Fruit fly (Drosophila melanogaster) whole organism, embryonic: ENCODE measurements around the gene MP1.
A peak's percentile ranks its signal among the peaks of the same experiment; 100 is the strongest.

ENCODE experiments used
- Atf-2 ChIP-seq: fragments of 200-800 bp; sonication (Bioruptor generic); optimal IDR thresholded peaks from 2 replicates; lab custom pipeline; 2016; ENCODE audit warnings: missing biosample characterization, missing genetic modification characterization
- Blimp-1 ChIP-seq: fragments of 200-800 bp; sonication (Bioruptor generic); optimal IDR thresholded peaks from 3 replicates; lab custom pipeline; 2018; ENCODE audit warnings: missing biosample characterization, missing genetic modification characterization, mild to moderate bottlenecking, moderate library complexity, missing genetic modification reagents
- BtbVII ChIP-seq: fragments of 200-800 bp; sonication (Bioruptor generic); optimal IDR thresholded peaks from 3 replicates; lab custom pipeline; 2017; ENCODE audit warnings: missing biosample characterization, mild to moderate bottlenecking, missing genetic modification characterization
- CG1024 ChIP-seq: fragments of 200-800 bp; sonication (Bioruptor generic); IDR thresholded peaks from 2 replicates; pipeline ENCODE4 v1.3.6; 2022; ENCODE audit warnings: missing biosample characterization, missing genetic modification characterization
- CG10543 ChIP-seq: fragments of 200-800 bp; sonication (Bioruptor generic); optimal IDR thresholded peaks from 3 replicates; lab custom pipeline; 2017; ENCODE audit warnings: missing biosample characterization, mild to moderate bottlenecking, missing genetic modification characterization, moderate library complexity
- CG11085 ChIP-seq: fragments of 200-800 bp; sonication (Bioruptor generic); IDR thresholded peaks from 2 replicates; pipeline ENCODE4 v1.3.6; 2022; ENCODE audit warnings: missing biosample characterization, missing genetic modification characterization
- CG11504 ChIP-seq: fragments of 200-800 bp; sonication (Bioruptor generic); optimal IDR thresholded peaks from 3 replicates; lab custom pipeline; 2019; ENCODE audit warnings: missing biosample characterization, mild to moderate bottlenecking, missing genetic modification characterization, moderate library complexity
- CG12236 ChIP-seq: fragments of 200-800 bp; sonication (Bioruptor generic); optimal IDR thresholded peaks from 2 replicates; lab custom pipeline; 2016; ENCODE audit warnings: missing biosample characterization, missing genetic modification characterization
- CG12299 ChIP-seq: fragments of 200-800 bp; sonication (Bioruptor generic); optimal IDR thresholded peaks from 2 replicates; lab custom pipeline; 2018; ENCODE audit warnings: missing biosample characterization, mild to moderate bottlenecking, missing genetic modification characterization
- CG13775 ChIP-seq: fragments of 200-800 bp; sonication (Bioruptor generic); optimal IDR thresholded peaks from 3 replicates; lab custom pipeline; 2017; ENCODE audit warnings: missing biosample characterization, mild to moderate bottlenecking, missing genetic modification characterization
- CG15269 ChIP-seq: fragments of 200-800 bp; sonication (Bioruptor generic); optimal IDR thresholded peaks from 2 replicates; lab custom pipeline; 2018; ENCODE audit warnings: missing biosample characterization, mild to moderate bottlenecking, missing genetic modification characterization, moderate library complexity
- CG17612 ChIP-seq: fragments of 200-800 bp; sonication (Bioruptor generic); IDR thresholded peaks from 2 replicates; pipeline ENCODE4 v1.3.6; 2022; ENCODE audit warnings: missing biosample characterization, missing genetic modification characterization
- CG2129 ChIP-seq: fragments of 200-800 bp; sonication (Bioruptor generic); IDR thresholded peaks from 2 replicates; pipeline ENCODE4 v1.3.6; 2022; ENCODE audit warnings: missing biosample characterization, missing genetic modification characterization; ENCODE audit not compliant: partially characterized antibody
- CG2678 ChIP-seq: fragments of 200-800 bp; sonication (Bioruptor generic); optimal IDR thresholded peaks from 3 replicates; lab custom pipeline; 2019; ENCODE audit warnings: missing biosample characterization, mild to moderate bottlenecking, missing genetic modification characterization, moderate library complexity
- CG30403 ChIP-seq: fragments of 200-800 bp; sonication (Bioruptor generic); optimal IDR thresholded peaks from 3 replicates; lab custom pipeline; 2016; ENCODE audit warnings: missing biosample characterization, missing genetic modification characterization
- CG31441 ChIP-seq: fragments of 200-800 bp; sonication (Bioruptor generic); IDR thresholded peaks from 2 replicates; pipeline ENCODE4 v1.3.6; 2022; ENCODE audit warnings: missing biosample characterization, missing genetic modification characterization
- CG32772 ChIP-seq: fragments of 200-800 bp; sonication (Bioruptor generic); IDR thresholded peaks from 2 replicates; pipeline ENCODE4 v1.3.6; 2022; ENCODE audit warnings: missing biosample characterization, missing genetic modification characterization
- CG3407 ChIP-seq: fragments of 200-800 bp; sonication (Bioruptor generic); optimal IDR thresholded peaks from 2 replicates; lab custom pipeline; 2018; ENCODE audit warnings: missing biosample characterization, mild to moderate bottlenecking, missing genetic modification characterization
- CG3838 ChIP-seq: fragments of 200-800 bp; sonication (Bioruptor generic); optimal IDR thresholded peaks from 3 replicates; lab custom pipeline; 2016; ENCODE audit warnings: missing biosample characterization, missing genetic modification characterization
- CG43689 ChIP-seq: fragments of 200-800 bp; sonication (Bioruptor generic); IDR thresholded peaks from 2 replicates; pipeline ENCODE4 v1.3.6; 2022; ENCODE audit warnings: missing biosample characterization, missing genetic modification characterization
- CG4404 ChIP-seq: fragments of 200-800 bp; sonication (Bioruptor generic); IDR thresholded peaks from 2 replicates; pipeline ENCODE4 v1.3.6; 2022; ENCODE audit warnings: missing biosample characterization, missing genetic modification characterization
- CG8089 ChIP-seq: fragments of 200-800 bp; sonication (Bioruptor generic); optimal IDR thresholded peaks from 3 replicates; lab custom pipeline; 2016; ENCODE audit warnings: missing biosample characterization, missing genetic modification characterization
- CG8388 ChIP-seq: fragments of 200-800 bp; sonication (Bioruptor generic); optimal IDR thresholded peaks from 2 replicates; lab custom pipeline; 2019; ENCODE audit warnings: missing biosample characterization, mild to moderate bottlenecking, missing genetic modification characterization, moderate library complexity
- CoRest ChIP-seq: fragments of 200-800 bp; sonication (Bioruptor generic); optimal IDR thresholded peaks from 3 replicates; lab custom pipeline; 2018; ENCODE audit warnings: missing biosample characterization, mild to moderate bottlenecking, missing genetic modification characterization, moderate library complexity
- Deaf1 ChIP-seq: fragments of 200-800 bp; optimal IDR thresholded peaks from 3 replicates; lab custom pipeline; 2019; ENCODE audit warnings: missing biosample characterization, mild to moderate bottlenecking, missing genetic modification characterization, moderate library complexity
- Dfd ChIP-seq, 2 experiments: fragments of >200 bp; optimal IDR thresholded peaks; 2 replicates each; lab custom pipeline; 2017; ENCODE audit warnings: missing biosample characterization in 2 of 2, missing genetic modification characterization in 2 of 2
- Dip2 ChIP-seq: fragments of 200-800 bp; sonication (Bioruptor generic); IDR thresholded peaks from 2 replicates; pipeline ENCODE4 v1.3.6; 2022; ENCODE audit warnings: missing biosample characterization, missing genetic modification characterization
- Dref ChIP-seq: fragments of 200-800 bp; sonication (Bioruptor generic); IDR thresholded peaks from 2 replicates; pipeline ENCODE4 v1.3.6; 2022; ENCODE audit warnings: missing biosample characterization, missing genetic modification characterization
- Ets65A ChIP-seq: fragments of 200-800 bp; sonication (Bioruptor generic); peaks from one replicate; lab custom pipeline; 2016; ENCODE audit warnings: missing biosample characterization, missing genetic modification characterization
- Mrtf ChIP-seq: fragments of 200-800 bp; sonication (Bioruptor generic); IDR thresholded peaks from 3 replicates; pipeline ENCODE4 v1.3.6; 2022; ENCODE audit warnings: missing biosample characterization, missing genetic modification characterization
- Nf-YC ChIP-seq: fragments of 200-800 bp; optimal IDR thresholded peaks from 3 replicates; lab custom pipeline; 2019; ENCODE audit warnings: missing biosample characterization, mild to moderate bottlenecking, missing genetic modification characterization, moderate library complexity
- Opbp ChIP-seq: fragments of 200-800 bp; sonication (Bioruptor generic); IDR thresholded peaks from 3 replicates; pipeline ENCODE4 v1.3.6; 2022; ENCODE audit warnings: missing biosample characterization, missing genetic modification characterization; ENCODE audit not compliant: partially characterized antibody
- Ravus ChIP-seq: fragments of 200-800 bp; sonication (Bioruptor generic); IDR thresholded peaks from 2 replicates; pipeline ENCODE4 v1.3.6; 2022; ENCODE audit warnings: missing biosample characterization, missing genetic modification characterization
- Rfx ChIP-seq: fragments of 200-800 bp; sonication (Bioruptor generic); IDR thresholded peaks from 2 replicates; pipeline ENCODE4 v1.3.6; 2022; ENCODE audit warnings: missing biosample characterization, missing genetic modification characterization
- Rx ChIP-seq: fragments of 200-800 bp; sonication (Bioruptor generic); IDR thresholded peaks from 2 replicates; pipeline ENCODE4 v1.3.6; 2022; ENCODE audit warnings: missing biosample characterization, missing genetic modification characterization
- Sox100B ChIP-seq: fragments of 200-800 bp; sonication (Bioruptor generic); optimal IDR thresholded peaks from 3 replicates; lab custom pipeline; 2018; ENCODE audit warnings: missing biosample characterization, mild to moderate bottlenecking, missing genetic modification characterization
- Sry-δ ChIP-seq: fragments of 200-800 bp; sonication (Bioruptor generic); optimal IDR thresholded peaks from 2 replicates; lab custom pipeline; 2016; ENCODE audit warnings: missing biosample characterization, missing genetic modification characterization
- Xbp1 ChIP-seq: fragments of 200-800 bp; sonication (Bioruptor generic); optimal IDR thresholded peaks from 3 replicates; lab custom pipeline; 2016; ENCODE audit warnings: missing biosample characterization, mild to moderate bottlenecking, missing genetic modification characterization
- chinmo ChIP-seq: fragments of 200-800 bp; sonication (Bioruptor generic); IDR thresholded peaks from 4 replicates; pipeline ENCODE4 v1.3.6; 2022; ENCODE audit warnings: missing biosample characterization, missing genetic modification characterization; ENCODE audit not compliant: partially characterized antibody
- crc ChIP-seq: fragments of 200-800 bp; sonication (Bioruptor generic); optimal IDR thresholded peaks from 2 replicates; lab custom pipeline; 2016; ENCODE audit warnings: missing biosample characterization, missing genetic modification characterization
- cwo ChIP-seq: fragments of 200-800 bp; sonication (Bioruptor generic); optimal IDR thresholded peaks from 3 replicates; lab custom pipeline; 2017; ENCODE audit warnings: missing biosample characterization, missing genetic modification characterization, mild to moderate bottlenecking, moderate library complexity, missing genetic modification reagents
- dan ChIP-seq: fragments of 200-800 bp; sonication (Bioruptor generic); IDR thresholded peaks from 2 replicates; pipeline ENCODE4 v1.3.6; 2022; ENCODE audit warnings: missing biosample characterization, missing genetic modification characterization
- dati ChIP-seq: fragments of 200-800 bp; sonication (Bioruptor generic); IDR thresholded peaks from 2 replicates; pipeline ENCODE4 v1.3.6; 2022; ENCODE audit warnings: missing biosample characterization, missing genetic modification characterization
- en ChIP-seq: fragments of 200-800 bp; sonication (Bioruptor generic); optimal IDR thresholded peaks from 2 replicates; lab custom pipeline; 2016; ENCODE audit warnings: missing biosample characterization, missing genetic modification characterization
- fd64A ChIP-seq: fragments of 200-800 bp; sonication (Bioruptor generic); optimal IDR thresholded peaks from 3 replicates; lab custom pipeline; 2018; ENCODE audit warnings: missing biosample characterization, mild to moderate bottlenecking, missing genetic modification characterization
- fd96Cb ChIP-seq: fragments of 200-800 bp; sonication (Bioruptor generic); optimal IDR thresholded peaks from 2 replicates; lab custom pipeline; 2018; ENCODE audit warnings: missing biosample characterization, mild to moderate bottlenecking, missing genetic modification characterization, moderate library complexity
- grau ChIP-seq: fragments of 200-800 bp; optimal IDR thresholded peaks from 3 replicates; lab custom pipeline; 2019; ENCODE audit warnings: missing biosample characterization, mild to moderate bottlenecking, missing genetic modification characterization, moderate library complexity
- gt ChIP-seq: fragments of 200-800 bp; sonication (Bioruptor generic); IDR thresholded peaks from 2 replicates; pipeline ENCODE4 v1.3.6; 2022; ENCODE audit warnings: missing biosample characterization, missing genetic modification characterization
- lbe ChIP-seq: fragments of 200-800 bp; sonication (Bioruptor generic); optimal IDR thresholded peaks from 2 replicates; lab custom pipeline; 2016; ENCODE audit warnings: missing biosample characterization, mild to moderate bottlenecking, missing genetic modification characterization
- rib ChIP-seq: fragments of 200-800 bp; sonication (Bioruptor generic); IDR thresholded peaks from 2 replicates; pipeline ENCODE4 v1.3.6; 2022; ENCODE audit warnings: missing biosample characterization, missing genetic modification characterization
- run ChIP-seq: fragments of 200-800 bp; sonication (Bioruptor generic); optimal IDR thresholded peaks from 3 replicates; lab custom pipeline; 2018; ENCODE audit warnings: missing biosample characterization, mild to moderate bottlenecking, missing genetic modification characterization

The MP1 gene

dm6 chr3R:4311067-4311723 lies 3.5 kb downstream of the MP1 start, which contains the start of gene Suv3 (continued):
- TF ChIP-seq CG3838 (GFP tag; lab: Kevin White, UChicago) (no peak), Xbp1 (peak; percentile 6), Rx (GFP tag; lab: Robert Waterston, UW) (no peak), gt (GFP tag; lab: Robert Waterston, UW) (no peak), chinmo (GFP tag; lab: Robert Waterston, UW) (0 out of 4 replicates have a peak, but pooled peaks have one; percentile 14), CG8388 (GFP tag; lab: Kevin White, UChicago) (peak; percentile 48), run (tag; lab: Kevin White, UChicago) (no peak), CG8089 (no peak), CG2678 (tag; lab: Kevin White, UChicago) (peak; percentile 70), en (GFP tag; lab: Kevin White, UChicago) (no peak), Nf-YC (tag; lab: Kevin White, UChicago) (peak; percentile 63), Mrtf (GFP tag; lab: Robert Waterston, UW) (no peak), grau (tag; lab: Kevin White, UChicago) (peak; percentile 58), CG11085 (GFP tag; lab: Robert Waterston, UW) (no peak), CG32772 (GFP tag; lab: Robert Waterston, UW) (no peak), Ravus (no peak), Ets65A (GFP tag; lab: Kevin White, UChicago) (no peak), CG12236 (no peak), fd96Cb (tag; lab: Kevin White, UChicago) (peak; percentile 22), CoRest (peak; percentile 74), Opbp (GFP tag; lab: Robert Waterston, UW) (0 out of 3 replicates have a peak, but pooled peaks have one; percentile 37), Dip2 (no peak), CG12299 (tag; lab: Kevin White, UChicago) (no peak), Dref (GFP tag; lab: Robert Waterston, UW) (peak; percentile 42; the same call in 1 of the 2 replicates), CG4404 (no peak), dan (GFP tag; lab: Robert Waterston, UW) (no peak), dati (GFP tag; lab: Robert Waterston, UW) (no peak), cwo (GFP tag; lab: Kevin White, UChicago) (no peak), BtbVII (GFP tag; lab: Kevin White, UChicago) (no peak), CG30403 (GFP tag; lab: Kevin White, UChicago) (peak; percentile 28), CG31441 (peak; percentile 62; the same call in 1 of the 2 replicates), Sox100B (peak; percentile 52), CG10543 (GFP tag; lab: Kevin White, UChicago) (peak; percentile 47), CG1024 (no peak), CG15269 (tag; lab: Kevin White, UChicago) (peak; percentile 71), CG17612 (GFP tag; lab: Robert Waterston, UW) (no peak), lbe (GFP tag; lab: Kevin White, UChicago) (no peak), Deaf1 (tag; lab: Kevin White, UChicago) (no peak), Dfd (GFP tag; optimal IDR thresholded peaks at IDR 0.05; lab: Kevin White, UChicago) (no peak), CG3407 (GFP tag; lab: Kevin White, UChicago) (no peak), CG43689 (GFP tag; lab: Robert Waterston, UW) (no peak), CG13775 (GFP tag; lab: Kevin White, UChicago) (peak; percentile 73), crc (GFP tag; lab: Kevin White, UChicago) (no peak), Blimp-1 (no peak), CG11504 (tag; lab: Kevin White, UChicago) (no peak), fd64A (GFP tag; lab: Kevin White, UChicago) (no peak), CG2129 (no peak), Atf-2 (GFP tag; lab: Kevin White, UChicago) (no peak), Rfx (GFP tag; lab: Robert Waterston, UW) (peak; percentile 62; the same call in 1 of the 2 replicates), rib (GFP tag; lab: Robert Waterston, UW) (no peak), Sry-δ (GFP tag; lab: Kevin White, UChicago) (no peak)
